Worm (Caenorhabditis elegans): ENCODE results near the gene idpb-1.

The idpb-1 gene

ce11 chrII:5083341-5083740 is 18.4 kb upstream of the idpb-1 start, which contains the start of gene C04G6.4:
TSS of gene C04G6.4 (minus strand) at chrII:5083441.
- TF ChIP-seq nhr-12 (tag; optimal IDR thresholded peaks at IDR 0.05): no peak
- TF ChIP-seq ceh-43 (GFP tag; optimal IDR thresholded peaks at IDR 0.05): no peak
- TF ChIP-seq lsy-2 (tag; optimal IDR thresholded peaks at IDR 0.05): no peak
- no peak for TF ChIP-seq elt-1 (tag; optimal IDR thresholded peaks at IDR 0.05; ENCODE audit: borderline replicate concordance, insufficient read depth)
- no peak for TF ChIP-seq cnd-1 (tag; optimal IDR thresholded peaks at IDR 0.05)
- TF ChIP-seq ces-1 (GFP tag; optimal IDR thresholded peaks at IDR 0.05): no peak
- TF ChIP-seq sptf-1 (tag; optimal IDR thresholded peaks at IDR 0.05): no peak
- no peak for TF ChIP-seq bed-3 (GFP tag; optimal IDR thresholded peaks at IDR 0.05)
- TF ChIP-seq lin-32 (GFP tag; optimal IDR thresholded peaks at IDR 0.05): no peak
- no peak for TF ChIP-seq mep-1 (tag; optimal IDR thresholded peaks at IDR 0.05)
- TF ChIP-seq flh-1 (GFP tag; optimal IDR thresholded peaks at IDR 0.05): no peak
- TF ChIP-seq blmp-1 (tag; optimal IDR thresholded peaks at IDR 0.05): no peak
- TF ChIP-seq mab-5 (tag; optimal IDR thresholded peaks at IDR 0.05): no peak
- no peak for TF ChIP-seq ceh-83 (GFP tag; optimal IDR thresholded peaks at IDR 0.05)
- no peak for TF ChIP-seq sem-2 (GFP tag; optimal IDR thresholded peaks at IDR 0.05)
- no peak for TF ChIP-seq zip-8 (tag; optimal IDR thresholded peaks at IDR 0.05)
- TF ChIP-seq ham-2 (GFP tag; optimal IDR thresholded peaks at IDR 0.05): no peak
- no peak for TF ChIP-seq snpc-4 (tag; optimal IDR thresholded peaks at IDR 0.05)
- TF ChIP-seq nhr-2 (tag; optimal IDR thresholded peaks at IDR 0.05): no peak

- TF ChIP-seq lin-13 (tag; optimal IDR thresholded peaks at IDR 0.05): no peak
- TF ChIP-seq nhr-12 (tag; optimal IDR thresholded peaks at IDR 0.05): no peak
- no peak for TF ChIP-seq ceh-39 (tag; optimal IDR thresholded peaks at IDR 0.05)
- no peak for TF ChIP-seq drap-1 (GFP tag; optimal IDR thresholded peaks at IDR 0.05)
- no peak for TF ChIP-seq ham-2 (GFP tag; optimal IDR thresholded peaks at IDR 0.05)
- no peak for TF ChIP-seq ceh-43 (GFP tag; optimal IDR thresholded peaks at IDR 0.05)
- no peak for TF ChIP-seq bed-3 (GFP tag; optimal IDR thresholded peaks at IDR 0.05)
- TF ChIP-seq elt-1 (tag; optimal IDR thresholded peaks at IDR 0.05; ENCODE audit: borderline replicate concordance, insufficient read depth): no peak
- TF ChIP-seq flh-1 (GFP tag; optimal IDR thresholded peaks at IDR 0.05): no peak
- TF ChIP-seq zip-8 (tag; optimal IDR thresholded peaks at IDR 0.05): no peak
- TF ChIP-seq nhr-2 (tag; optimal IDR thresholded peaks at IDR 0.05): no peak
- TF ChIP-seq ztf-11 (tag; optimal IDR thresholded peaks at IDR 0.05): no peak
- TF ChIP-seq nhr-237 (tag; optimal IDR thresholded peaks at IDR 0.05): no peak
- no peak for TF ChIP-seq ces-1 (GFP tag; optimal IDR thresholded peaks at IDR 0.05)
- TF ChIP-seq nhr-76 (tag; optimal IDR thresholded peaks at IDR 0.05): no peak
Observed at ce11 chrII:5084225-5084624, 17.6 kb upstream of the idpb-1 start.

- TF ChIP-seq unc-62 (GFP tag; optimal IDR thresholded peaks at IDR 0.05) (no peak), blmp-1 (tag; optimal IDR thresholded peaks at IDR 0.05) (no peak), nhr-76 (tag; optimal IDR thresholded peaks at IDR 0.05) (no peak)
Observed at ce11 chrII:5085450-5085849, 16.3 kb upstream of the idpb-1 start, which contains the start of gene txt-9. TSS of gene txt-9 (plus strand) at chrII:5085785.

- no peak for TF ChIP-seq lsy-2 (tag; optimal IDR thresholded peaks at IDR 0.05)
- TF ChIP-seq M03D4.4 (tag; optimal IDR thresholded peaks at IDR 0.05): no peak
- TF ChIP-seq nhr-76 (tag; optimal IDR thresholded peaks at IDR 0.05): no peak
- TF ChIP-seq tbx-8 (GFP tag; optimal IDR thresholded peaks at IDR 0.05): no peak
- no peak for TF ChIP-seq elt-1 (tag; optimal IDR thresholded peaks at IDR 0.05; ENCODE audit: borderline replicate concordance, insufficient read depth)
- no peak for TF ChIP-seq ham-2 (GFP tag; optimal IDR thresholded peaks at IDR 0.05)
- TF ChIP-seq ztf-11 (tag; optimal IDR thresholded peaks at IDR 0.05): no peak
- no peak for TF ChIP-seq lin-32 (GFP tag; optimal IDR thresholded peaks at IDR 0.05)
- TF ChIP-seq nhr-2 (tag; optimal IDR thresholded peaks at IDR 0.05): no peak
- TF ChIP-seq drap-1 (GFP tag; optimal IDR thresholded peaks at IDR 0.05): no peak
- TF ChIP-seq ceh-39 (tag; optimal IDR thresholded peaks at IDR 0.05): no peak
Observed at ce11 chrII:5086143-5086542, 15.6 kb upstream of the idpb-1 start.

ce11 chrII:5091640-5092243 is 10.0 kb upstream of the idpb-1 start, which contains the start of gene pld-1:
TSS of gene pld-1 (minus strand) at chrII:5091690.
- no peak for TF ChIP-seq nhr-76 (tag; optimal IDR thresholded peaks at IDR 0.05)
- TF ChIP-seq mab-5 (tag; optimal IDR thresholded peaks at IDR 0.05): no peak
- no peak for TF ChIP-seq lsy-2 (tag; optimal IDR thresholded peaks at IDR 0.05)
- no peak for TF ChIP-seq unc-39 (tag; optimal IDR thresholded peaks at IDR 0.05)
- TF ChIP-seq bed-3 (GFP tag; optimal IDR thresholded peaks at IDR 0.05): no peak
- no peak for TF ChIP-seq ces-1 (GFP tag; optimal IDR thresholded peaks at IDR 0.05)
- TF ChIP-seq elt-3 (tag; optimal IDR thresholded peaks at IDR 0.05): no peak
- no peak for TF ChIP-seq ztf-11 (tag; optimal IDR thresholded peaks at IDR 0.05)
- no peak for TF ChIP-seq mls-2 (tag; optimal IDR thresholded peaks at IDR 0.05)
- no peak for TF ChIP-seq blmp-1 (tag; optimal IDR thresholded peaks at IDR 0.05)
- no peak for TF ChIP-seq drap-1 (GFP tag; optimal IDR thresholded peaks at IDR 0.05)
